Fruit fly (Drosophila melanogaster): ENCODE data around the gene Prx3.

dm6 chr3R:17501108-17501507 is 45.2 kb downstream of the Prx3 start:
- TF ChIP-seq psq (optimal IDR thresholded peaks at IDR 0.05) (no peak), usp (GFP tag; optimal IDR thresholded peaks at IDR 0.05) (no peak), Dll (optimal IDR thresholded peaks at IDR 0.05) (no peak), pan (optimal IDR thresholded peaks at IDR 0.05) (no peak), CG8478 (optimal IDR thresholded peaks at IDR 0.05) (no peak)
